Worm (Caenorhabditis elegans): Measurements from ENCODE around the gene hsp-75.

Gene hsp-75

ce11 chrIII:7221103-7221502 lies 5.4 kb downstream of the hsp-75 start:
- TF ChIP-seq cog-1 (tag; optimal IDR thresholded peaks at IDR 0.05) (no peak), flt-1 (GFP tag; IDR thresholded peaks at IDR 0.05) (no peak), med-1 (GFP tag; optimal IDR thresholded peaks at IDR 0.05; ENCODE audit: insufficient read depth) (no peak), tab-1 (GFP tag; IDR thresholded peaks at IDR 0.05) (no peak), T22C8.4 (GFP tag; IDR thresholded peaks at IDR 0.05) (no peak), klf-2 (GFP tag; conservative IDR thresholded peaks at IDR 0.05) (no peak), ref-1 (GFP tag; conservative IDR thresholded peaks at IDR 0.05) (no peak), ztf-29 (GFP tag; IDR thresholded peaks at IDR 0.05) (no peak)

ce11 chrIII:7216924-7217521 lies 9.5 kb downstream of the hsp-75 start:
- TF ChIP-seq ztf-23 (GFP tag; IDR thresholded peaks at IDR 0.05) (no peak), flt-1 (GFP tag; IDR thresholded peaks at IDR 0.05) (no peak), cog-1 (tag; optimal IDR thresholded peaks at IDR 0.05) (no peak), tab-1 (GFP tag; IDR thresholded peaks at IDR 0.05) (no peak), T22C8.4 (GFP tag; IDR thresholded peaks at IDR 0.05) (no peak), ztf-29 (GFP tag; IDR thresholded peaks at IDR 0.05) (no peak), klf-2 (GFP tag; conservative IDR thresholded peaks at IDR 0.05) (no peak), ref-1 (GFP tag; conservative IDR thresholded peaks at IDR 0.05) (no peak), med-1 (GFP tag; optimal IDR thresholded peaks at IDR 0.05; ENCODE audit: insufficient read depth) (no peak)

ce11 chrIII:7216226-7216625 lies 10.3 kb downstream of the hsp-75 start, which contains the start of gene R151.1:
Gene R151.1 (plus strand): TSS chrIII:7216526.
- TF ChIP-seq tab-1 (GFP tag; IDR thresholded peaks at IDR 0.05) (no peak), ztf-29 (GFP tag; IDR thresholded peaks at IDR 0.05) (no peak), klf-2 (GFP tag; conservative IDR thresholded peaks at IDR 0.05) (no peak), flt-1 (GFP tag; IDR thresholded peaks at IDR 0.05) (no peak), cog-1 (tag; optimal IDR thresholded peaks at IDR 0.05) (no peak), ref-1 (GFP tag; conservative IDR thresholded peaks at IDR 0.05) (no peak), T22C8.4 (GFP tag; IDR thresholded peaks at IDR 0.05) (no peak), med-1 (GFP tag; optimal IDR thresholded peaks at IDR 0.05; ENCODE audit: insufficient read depth) (no peak), ztf-23 (GFP tag; IDR thresholded peaks at IDR 0.05) (no peak)

- TF ChIP-seq med-1 (GFP tag; optimal IDR thresholded peaks at IDR 0.05; ENCODE audit: insufficient read depth): no peak
- TF ChIP-seq ztf-23 (GFP tag; IDR thresholded peaks at IDR 0.05): no peak
- TF ChIP-seq ref-1 (GFP tag; conservative IDR thresholded peaks at IDR 0.05): no peak
- no peak for TF ChIP-seq flt-1 (GFP tag; IDR thresholded peaks at IDR 0.05)
- TF ChIP-seq T22C8.4 (GFP tag; IDR thresholded peaks at IDR 0.05): no peak
- TF ChIP-seq klf-2 (GFP tag; conservative IDR thresholded peaks at IDR 0.05): no peak
- no peak for TF ChIP-seq tab-1 (GFP tag; IDR thresholded peaks at IDR 0.05)
- no peak for TF ChIP-seq ztf-29 (GFP tag; IDR thresholded peaks at IDR 0.05)
- TF ChIP-seq cog-1 (tag; optimal IDR thresholded peaks at IDR 0.05): no peak
Measured at ce11 chrIII:7215532-7215931, 11.0 kb downstream of the hsp-75 start.

ce11 chrIII:7212028-7212427 lies 14.5 kb downstream of the hsp-75 start:
- TF ChIP-seq ref-1 (GFP tag; conservative IDR thresholded peaks at IDR 0.05) (no peak), T22C8.4 (GFP tag; IDR thresholded peaks at IDR 0.05) (no peak)

ce11 chrIII:7210486-7210885 lies 16.0 kb downstream of the hsp-75 start:
- TF ChIP-seq ztf-23 (GFP tag; IDR thresholded peaks at IDR 0.05) (no peak), tab-1 (GFP tag; IDR thresholded peaks at IDR 0.05) (no peak), cog-1 (tag; optimal IDR thresholded peaks at IDR 0.05) (no peak), ztf-29 (GFP tag; IDR thresholded peaks at IDR 0.05) (no peak), klf-2 (GFP tag; conservative IDR thresholded peaks at IDR 0.05) (no peak), flt-1 (GFP tag; IDR thresholded peaks at IDR 0.05) (no peak), med-1 (GFP tag; optimal IDR thresholded peaks at IDR 0.05; ENCODE audit: insufficient read depth) (no peak), ref-1 (GFP tag; conservative IDR thresholded peaks at IDR 0.05) (no peak), T22C8.4 (GFP tag; IDR thresholded peaks at IDR 0.05) (no peak)

- TF ChIP-seq med-1 (GFP tag; optimal IDR thresholded peaks at IDR 0.05; ENCODE audit: insufficient read depth): no peak
- no peak for TF ChIP-seq ztf-29 (GFP tag; IDR thresholded peaks at IDR 0.05)
- TF ChIP-seq tab-1 (GFP tag; IDR thresholded peaks at IDR 0.05): no peak
- TF ChIP-seq ref-1 (GFP tag; conservative IDR thresholded peaks at IDR 0.05): no peak
- no peak for TF ChIP-seq flt-1 (GFP tag; IDR thresholded peaks at IDR 0.05)
- TF ChIP-seq T22C8.4 (GFP tag; IDR thresholded peaks at IDR 0.05): no peak
- TF ChIP-seq cog-1 (tag; optimal IDR thresholded peaks at IDR 0.05): no peak
- no peak for TF ChIP-seq ztf-23 (GFP tag; IDR thresholded peaks at IDR 0.05)
- no peak for TF ChIP-seq klf-2 (GFP tag; conservative IDR thresholded peaks at IDR 0.05)
Measured at ce11 chrIII:7209721-7210120, 16.8 kb downstream of the hsp-75 start, which contains the start of gene R151.2. Gene R151.2 (plus strand): TSS chrIII:7209967.

ce11 chrIII:7207903-7208497 lies 18.5 kb downstream of the hsp-75 start, which contains the start of gene rpl-6:
Gene rpl-6 (plus strand): TSS chrIII:7208447.
- TF ChIP-seq ztf-29 (GFP tag; IDR thresholded peaks at IDR 0.05) (peak; percentile 61; the same call in 1 of the 2 replicates), flt-1 (GFP tag; IDR thresholded peaks at IDR 0.05) (0 out of 2 replicates have a peak, but pooled peaks have one; percentile 13), cog-1 (tag; optimal IDR thresholded peaks at IDR 0.05) (peak; percentile 66), ref-1 (GFP tag; conservative IDR thresholded peaks at IDR 0.05) (no peak), ztf-23 (GFP tag; IDR thresholded peaks at IDR 0.05) (0 out of 2 replicates have a peak, but pooled peaks have one; percentile 28)

- TF ChIP-seq ref-1 (GFP tag; conservative IDR thresholded peaks at IDR 0.05) (no peak), T22C8.4 (GFP tag; IDR thresholded peaks at IDR 0.05) (no peak), tab-1 (GFP tag; IDR thresholded peaks at IDR 0.05) (no peak), ztf-23 (GFP tag; IDR thresholded peaks at IDR 0.05) (no peak), klf-2 (GFP tag; conservative IDR thresholded peaks at IDR 0.05) (no peak), ztf-29 (GFP tag; IDR thresholded peaks at IDR 0.05) (no peak), flt-1 (GFP tag; IDR thresholded peaks at IDR 0.05) (no peak), med-1 (GFP tag; optimal IDR thresholded peaks at IDR 0.05; ENCODE audit: insufficient read depth) (no peak), cog-1 (tag; optimal IDR thresholded peaks at IDR 0.05) (no peak)
Measured at ce11 chrIII:7203130-7203775, 23.3 kb downstream of the hsp-75 start.
